Worm (Caenorhabditis elegans) whole organism, midembryonic: ENCODE measurements around the gene rft-1.
"Not testable (repeated sequence)": the region's sequence is repeated elsewhere in the genome, so short reads cannot be mapped to it uniquely, and the experiment has no call there.

Experiments used
- T22C8.4 ChIP-seq: fragments of 200-800 bp; sonication (Bioruptor generic); IDR thresholded peaks from 2 replicates; pipeline ENCODE4 v1.3.6; 2022; ENCODE audit warnings: missing genetic modification characterization, missing compliant biosample characterization
- cog-1 ChIP-seq: sonication (generic microtip); optimal IDR thresholded peaks from 2 replicates; lab custom pipeline; 2016; ENCODE audit warnings: missing genetic modification characterization, missing compliant biosample characterization
- flt-1 ChIP-seq: fragments of 200-800 bp; sonication (Bioruptor generic); IDR thresholded peaks from 2 replicates; pipeline ENCODE4 v1.3.6; 2022; ENCODE audit warnings: missing genetic modification characterization, missing compliant biosample characterization
- klf-2 ChIP-seq: fragments of 200-800 bp; sonication (Bioruptor generic); conservative IDR thresholded peaks from 2 replicates; pipeline ENCODE4 v1.3.6; 2022; ENCODE audit warnings: missing genetic modification reagents, missing genetic modification characterization, missing compliant biosample characterization
- med-1 ChIP-seq: sonication (generic microtip); optimal IDR thresholded peaks from 2 replicates; lab custom pipeline; 2017; ENCODE audit warnings: missing genetic modification characterization, mild to moderate bottlenecking, missing compliant biosample characterization, antibody characterized with exemption, missing genetic modification reagents; ENCODE audit not compliant: insufficient read depth
- ref-1 ChIP-seq: fragments of 200-800 bp; sonication (Bioruptor generic); conservative IDR thresholded peaks from 2 replicates; pipeline ENCODE4 v1.3.6; 2022; ENCODE audit warnings: missing genetic modification reagents, missing genetic modification characterization, missing compliant biosample characterization
- tab-1 ChIP-seq: fragments of 200-800 bp; sonication (Bioruptor generic); IDR thresholded peaks from 2 replicates; pipeline ENCODE4 v1.3.6; 2022; ENCODE audit warnings: missing genetic modification characterization, missing compliant biosample characterization
- ztf-23 ChIP-seq: fragments of 200-800 bp; sonication (Bioruptor generic); IDR thresholded peaks from 2 replicates; pipeline ENCODE4 v1.3.6; 2022; ENCODE audit warnings: missing genetic modification reagents, missing genetic modification characterization, missing compliant biosample characterization
- ztf-29 ChIP-seq: fragments of 200-800 bp; sonication (Bioruptor generic); IDR thresholded peaks from 2 replicates; pipeline ENCODE4 v1.3.6; 2022; ENCODE audit warnings: missing genetic modification reagents, missing genetic modification characterization, missing compliant biosample characterization

Gene rft-1

ce11 chrV:4442749-4443381 lies at the start of gene rft-1:
rft-1 (minus strand) TSS chrV:4443223.
- TF ChIP-seq flt-1 (GFP tag; lab: Robert Waterston, UW), result no peak
- no peak for TF ChIP-seq tab-1 (GFP tag; lab: Robert Waterston, UW)
- TF ChIP-seq cog-1 (tag; lab: Kevin White, UChicago), result no peak
- TF ChIP-seq ztf-29 (GFP tag; lab: Robert Waterston, UW), result no peak
- no peak for TF ChIP-seq klf-2 (GFP tag; lab: Robert Waterston, UW)
- TF ChIP-seq ztf-23 (GFP tag; lab: Robert Waterston, UW), result no peak
- TF ChIP-seq T22C8.4 (GFP tag; lab: Robert Waterston, UW), result no peak
- no peak for TF ChIP-seq ref-1
- no peak for TF ChIP-seq med-1

DNA sequence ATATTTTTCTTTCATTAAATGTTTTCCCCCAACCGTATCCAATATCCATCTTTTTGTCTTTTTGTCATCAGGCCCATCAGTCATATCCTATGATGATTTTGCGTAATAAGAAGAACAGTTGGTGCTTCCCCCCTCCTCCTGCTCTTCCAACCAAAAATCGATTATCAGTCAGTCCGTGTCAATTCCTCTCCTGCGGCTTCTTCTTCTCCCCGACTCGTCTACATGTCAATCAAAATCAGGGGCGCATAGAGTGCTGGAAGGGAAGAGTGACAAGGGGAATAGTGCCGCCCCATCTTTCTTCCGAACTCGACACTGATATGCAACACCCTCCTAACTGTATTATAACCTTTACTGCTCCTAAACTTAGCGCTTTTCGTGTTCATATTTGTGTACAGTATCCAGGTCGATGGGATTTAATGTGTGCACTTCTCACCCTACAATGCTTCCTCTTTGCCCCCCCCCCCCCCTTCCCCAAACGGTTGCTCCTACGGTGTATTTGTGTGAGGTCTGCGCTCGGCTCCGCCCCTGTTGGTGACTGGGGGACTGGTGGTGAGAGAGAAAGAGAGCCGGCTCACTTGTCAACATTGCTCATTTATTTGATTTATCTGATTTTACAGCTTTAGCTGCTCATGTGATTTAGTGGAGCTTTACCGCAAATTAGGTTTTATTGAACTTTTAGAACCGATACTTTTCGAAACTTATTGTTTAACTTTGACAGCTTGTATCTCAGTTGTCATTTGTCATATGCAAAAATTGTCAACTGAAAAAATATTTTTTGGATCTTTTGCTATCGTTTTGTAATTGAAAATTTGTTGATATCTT lies 48.5 kb upstream of the rft-1 start:
- TF ChIP-seq ztf-23 (GFP tag; lab: Robert Waterston, UW) (no peak), T22C8.4 (GFP tag; lab: Robert Waterston, UW) (no peak), tab-1 (GFP tag; lab: Robert Waterston, UW) (no peak), klf-2 (GFP tag; lab: Robert Waterston, UW) (no peak), med-1 (no peak), ztf-29 (GFP tag; lab: Robert Waterston, UW) (no peak), cog-1 (tag; lab: Kevin White, UChicago) (no peak), ref-1 (no peak), flt-1 (GFP tag; lab: Robert Waterston, UW) (no peak)

DNA sequence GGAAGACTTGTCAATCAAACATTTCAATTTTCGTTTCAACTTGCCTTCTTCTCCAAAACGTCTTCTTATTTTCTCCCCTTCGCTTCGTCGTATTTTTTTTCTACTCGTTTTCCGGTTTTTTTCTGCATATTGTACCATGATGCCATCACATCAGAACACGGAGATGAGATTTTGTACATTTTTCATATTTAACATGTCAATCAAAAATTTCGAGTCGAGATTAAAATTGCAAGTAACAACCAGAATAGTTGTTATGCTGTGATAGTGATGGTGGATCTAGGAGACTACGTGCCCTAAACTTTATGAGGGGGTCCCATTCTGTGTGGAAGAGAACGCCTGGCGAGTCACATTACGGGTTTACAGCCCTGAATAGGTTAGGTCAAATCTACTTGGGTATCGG lies 46.9 kb upstream of the rft-1 start:
- TF ChIP-seq flt-1 (GFP tag; lab: Robert Waterston, UW) (no peak), ztf-29 (GFP tag; lab: Robert Waterston, UW) (no peak), tab-1 (GFP tag; lab: Robert Waterston, UW) (no peak), klf-2 (GFP tag; lab: Robert Waterston, UW) (no peak), T22C8.4 (GFP tag; lab: Robert Waterston, UW) (no peak), med-1 (no peak), ref-1 (no peak), cog-1 (tag; lab: Kevin White, UChicago) (no peak), ztf-23 (GFP tag; lab: Robert Waterston, UW) (no peak)

DNA sequence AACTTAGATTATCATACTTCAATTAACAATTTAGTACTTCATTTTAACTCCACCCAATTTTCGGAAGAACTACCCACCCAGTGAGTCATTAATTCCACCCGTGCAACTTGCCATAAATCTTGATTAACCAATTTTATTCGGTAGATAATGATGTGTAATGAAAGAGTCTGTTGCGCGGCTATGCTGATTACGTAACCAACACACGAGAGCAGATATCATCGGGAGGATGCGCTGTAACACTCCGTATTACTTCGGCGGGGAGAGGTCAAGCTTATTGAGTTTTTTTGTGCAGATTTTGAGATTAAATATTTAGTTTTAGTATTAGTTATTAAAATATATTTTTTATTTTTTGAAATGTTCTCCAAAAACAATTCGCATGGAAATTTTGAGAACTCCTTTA lies 46.0 kb upstream of the rft-1 start:
- TF ChIP-seq ref-1 (no peak), cog-1 (tag; lab: Kevin White, UChicago) (no peak)

- no peak for TF ChIP-seq T22C8.4 (GFP tag; lab: Robert Waterston, UW)
- TF ChIP-seq klf-2 (GFP tag; lab: Robert Waterston, UW), result no peak
- TF ChIP-seq cog-1 (tag; lab: Kevin White, UChicago), result no peak
- TF ChIP-seq med-1, result no peak
- TF ChIP-seq flt-1 (GFP tag; lab: Robert Waterston, UW), result no peak
- TF ChIP-seq ztf-29 (GFP tag; lab: Robert Waterston, UW), result no peak
- TF ChIP-seq tab-1 (GFP tag; lab: Robert Waterston, UW), result no peak
- TF ChIP-seq ref-1, result no peak
- no peak for TF ChIP-seq ztf-23 (GFP tag; lab: Robert Waterston, UW)
Measured at ce11 chrV:4487888-4488287, 44.9 kb upstream of the rft-1 start.

- TF ChIP-seq ref-1 (no peak), cog-1 (tag; lab: Kevin White, UChicago) (no peak), T22C8.4 (GFP tag; lab: Robert Waterston, UW) (no peak), klf-2 (GFP tag; lab: Robert Waterston, UW) (no peak), med-1 (no peak), flt-1 (GFP tag; lab: Robert Waterston, UW) (no peak), ztf-23 (GFP tag; lab: Robert Waterston, UW) (no peak), ztf-29 (GFP tag; lab: Robert Waterston, UW) (no peak), tab-1 (GFP tag; lab: Robert Waterston, UW) (no peak)
Measured at ce11 chrV:4486626-4487025, 43.6 kb upstream of the rft-1 start.

DNA sequence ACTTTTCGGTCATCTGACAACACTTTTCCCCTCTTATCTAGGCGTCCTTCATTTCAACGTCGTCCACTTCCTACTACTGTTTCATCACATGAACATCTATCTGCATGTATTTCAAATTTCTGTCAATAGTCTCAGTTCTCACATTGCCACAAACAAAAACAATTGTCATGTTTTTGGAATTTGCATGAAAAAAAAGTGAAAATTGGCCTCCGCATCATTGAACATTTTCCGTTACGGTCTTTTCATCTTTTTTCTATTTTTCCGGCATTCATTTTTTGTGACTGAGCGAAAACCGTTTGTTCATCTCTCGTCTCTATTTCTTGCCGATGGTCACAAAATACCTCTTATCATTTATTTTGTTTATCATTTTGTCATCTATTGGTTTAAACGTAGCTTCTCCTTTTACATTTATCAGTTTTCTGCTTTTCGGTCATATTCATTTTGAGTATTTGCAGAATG lies 40.1 kb upstream of the rft-1 start, which contains the start of gene exc-15:
TSS of gene exc-15 (plus strand) at position 411 of the 459 bp plus-strand sequence.
- TF ChIP-seq ref-1, result no peak
- no peak for TF ChIP-seq klf-2 (GFP tag; lab: Robert Waterston, UW)
- TF ChIP-seq cog-1 (tag; lab: Kevin White, UChicago), result no peak
- no peak for TF ChIP-seq flt-1 (GFP tag; lab: Robert Waterston, UW)
- no peak for TF ChIP-seq ztf-23 (GFP tag; lab: Robert Waterston, UW)
- no peak for TF ChIP-seq T22C8.4 (GFP tag; lab: Robert Waterston, UW)
- TF ChIP-seq med-1, result no peak
- TF ChIP-seq ztf-29 (GFP tag; lab: Robert Waterston, UW), result no peak
- no peak for TF ChIP-seq tab-1 (GFP tag; lab: Robert Waterston, UW)

- TF ChIP-seq tab-1 (GFP tag; lab: Robert Waterston, UW) (no peak), cog-1 (tag; lab: Kevin White, UChicago) (no peak), ref-1 (no peak), med-1 (no peak), T22C8.4 (GFP tag; lab: Robert Waterston, UW) (no peak), ztf-23 (GFP tag; lab: Robert Waterston, UW) (no peak), flt-1 (GFP tag; lab: Robert Waterston, UW) (no peak), ztf-29 (GFP tag; lab: Robert Waterston, UW) (no peak)
Measured at ce11 chrV:4481823-4482222, 38.8 kb upstream of the rft-1 start.

DNA sequence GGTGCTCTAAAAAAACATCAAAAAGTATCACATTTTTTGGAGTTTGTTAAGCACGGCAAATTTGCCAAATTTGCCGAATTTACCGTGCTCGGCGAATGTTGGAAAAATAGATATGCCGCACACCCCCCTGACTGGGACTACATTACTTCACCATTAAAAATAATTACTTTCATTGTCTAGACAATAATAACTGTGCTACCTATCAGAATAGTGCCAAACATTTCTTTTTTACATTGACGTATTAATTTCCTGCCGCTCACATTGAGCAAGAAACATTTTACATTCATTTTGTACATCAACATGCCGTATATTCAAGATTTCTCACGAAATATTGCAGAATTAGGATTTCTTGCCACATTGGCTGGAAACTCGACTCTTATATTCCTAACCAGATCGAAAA lies 31.5 kb upstream of the rft-1 start, which contains the start of gene str-35:
TSS of gene str-35 (plus strand) at position 301 of the 400 bp plus-strand sequence.
- not testable (repeated sequence) for TF ChIP-seq T22C8.4 (GFP tag; lab: Robert Waterston, UW); flt-1 (GFP tag; lab: Robert Waterston, UW); cog-1 (tag; lab: Kevin White, UChicago)
